Worm (Caenorhabditis elegans) whole organism, late embryonic: ENCODE data around the gene F10E7.1.

Experiments used
- F13H6.1 ChIP-seq: sonication (generic microtip); optimal IDR thresholded peaks from 2 replicates; lab custom pipeline; 2016; ENCODE audit warnings: missing genetic modification characterization, missing compliant biosample characterization
- ama-1 ChIP-seq: fragments of 150-350 bp; optimal IDR thresholded peaks from 2 replicates; lab custom pipeline; 2014
- dve-1 ChIP-seq: sonication (generic microtip); optimal IDR thresholded peaks from 2 replicates; lab custom pipeline; 2017; ENCODE audit warnings: antibody characterized with exemption, mild to moderate bottlenecking, missing genetic modification characterization, missing compliant biosample characterization
- fkh-10 ChIP-seq: fragments of 150-350 bp; optimal IDR thresholded peaks from 2 replicates; lab custom pipeline; 2014; ENCODE audit warnings: missing biosample characterization, missing genetic modification reagents, missing genetic modification characterization
- hlh-13 ChIP-seq: fragments of 200-800 bp; sonication (Bioruptor generic); optimal IDR thresholded peaks from 2 replicates; lab custom pipeline; 2018; ENCODE audit warnings: mild to moderate bottlenecking, missing genetic modification characterization, missing compliant biosample characterization
- odd-2 ChIP-seq: sonication (generic microtip); optimal IDR thresholded peaks from 2 replicates; lab custom pipeline; 2017; ENCODE audit warnings: antibody characterized with exemption, mild to moderate bottlenecking, missing genetic modification characterization, missing compliant biosample characterization
- pag-3 ChIP-seq: sonication (generic microtip); optimal IDR thresholded peaks from 2 replicates; lab custom pipeline; 2016; ENCODE audit warnings: missing compliant biosample characterization, missing genetic modification characterization, borderline replicate concordance
- pha-4 ChIP-seq: fragments of 150-350 bp; optimal IDR thresholded peaks from 2 replicates; lab custom pipeline; 2018; ENCODE audit warnings: missing biosample characterization, missing genetic modification reagents, missing genetic modification characterization
- pqm-1 ChIP-seq: sonication (generic microtip); optimal IDR thresholded peaks from 2 replicates; lab custom pipeline; 2016; ENCODE audit warnings: missing genetic modification characterization, missing compliant biosample characterization
- rnt-1 ChIP-seq: sonication (generic microtip); optimal IDR thresholded peaks from 2 replicates; lab custom pipeline; 2016; ENCODE audit warnings: missing genetic modification characterization, missing compliant biosample characterization
- unc-55 ChIP-seq: sonication (generic microtip); optimal IDR thresholded peaks from 2 replicates; lab custom pipeline; 2017; ENCODE audit warnings: missing biosample characterization, missing genetic modification reagents, missing genetic modification characterization
- unc-86 ChIP-seq: sonication (generic microtip); optimal IDR thresholded peaks from 2 replicates; lab custom pipeline; 2016; ENCODE audit warnings: missing genetic modification characterization, missing compliant biosample characterization

DNA sequence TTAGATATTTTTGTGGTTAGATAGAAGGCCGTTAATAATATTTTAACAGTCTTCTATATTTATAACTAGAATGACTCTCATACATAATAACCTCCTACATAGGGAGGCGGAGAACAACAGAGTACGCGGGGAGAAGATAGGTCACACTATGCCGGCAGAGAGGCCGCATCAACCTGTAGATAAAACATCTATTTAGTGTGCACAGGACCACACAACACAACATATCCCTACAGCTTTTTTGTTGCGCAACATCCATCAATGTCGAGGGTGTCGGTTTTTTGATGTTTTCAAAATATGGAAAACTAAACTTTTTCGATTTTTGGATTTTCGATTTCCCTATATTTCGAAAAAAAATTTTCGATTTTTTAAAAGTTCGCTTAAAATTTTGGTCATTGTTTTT, 35.7 kb upstream of the F10E7.1 start:
- no peak for TF ChIP-seq pha-4 (tag; lab: Kevin White, UChicago)
- no peak for TF ChIP-seq ama-1 (lab: Kevin White, UChicago)
- no peak for TF ChIP-seq hlh-13 (GFP tag; lab: Kevin White, UChicago)
- TF ChIP-seq F13H6.1, result no peak
- no peak for TF ChIP-seq unc-86
- no peak for TF ChIP-seq unc-55 (GFP tag; lab: Kevin White, UChicago)
- no peak for TF ChIP-seq fkh-10 (GFP tag; lab: Kevin White, UChicago)
- no peak for TF ChIP-seq rnt-1
- no peak for TF ChIP-seq pqm-1
- TF ChIP-seq odd-2 (tag; lab: Kevin White, UChicago), result no peak
- no peak for TF ChIP-seq dve-1 (tag; lab: Kevin White, UChicago)
- TF ChIP-seq pag-3, result no peak
